Worm (Caenorhabditis elegans): ENCODE results near the gene noca-2.

DNA sequence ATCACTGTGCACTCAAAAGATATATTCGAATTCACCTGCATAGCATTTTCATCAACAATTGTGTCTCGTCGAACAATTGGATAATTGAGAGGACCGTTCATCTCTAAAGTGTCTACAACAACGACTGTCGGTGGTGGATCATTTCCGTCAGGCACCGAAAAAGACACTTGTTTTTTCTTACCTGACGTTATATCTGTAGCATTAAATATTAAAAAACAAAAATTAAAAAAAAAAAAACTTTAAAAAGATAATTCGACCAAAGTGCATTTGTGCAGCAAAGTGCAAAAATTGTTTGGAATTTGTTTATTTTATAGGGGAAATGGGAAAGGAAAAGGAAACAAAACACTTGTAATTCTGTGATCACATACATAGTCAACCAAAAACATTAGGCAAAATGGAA lies 39.9 kb upstream of the noca-2 start, which contains the start of gene twk-44:
- TF ChIP-seq nhr-12 (tag; optimal IDR thresholded peaks at IDR 0.05) (no peak), nhr-11 (tag; optimal IDR thresholded peaks at IDR 0.05) (no peak), lsy-2 (tag; optimal IDR thresholded peaks at IDR 0.05) (no peak), nhr-129 (tag; optimal IDR thresholded peaks at IDR 0.05) (no peak)

Data from whole organism, L2 larva.